Worm (Caenorhabditis elegans) whole organism, mixed stage, embryonic: Measurements from ENCODE around the gene puf-9.

Source experiments
- M03D4.4 ChIP-seq: sonication (generic microtip); optimal IDR thresholded peaks from 2 replicates; lab custom pipeline; 2017; ENCODE audit warnings: mild to moderate bottlenecking, missing genetic modification characterization, missing compliant biosample characterization
- bed-3 ChIP-seq: fragments of 200-800 bp; sonication (Bioruptor generic); optimal IDR thresholded peaks from 3 replicates; lab custom pipeline; 2018; ENCODE audit warnings: mild to moderate bottlenecking, missing genetic modification characterization, moderate library complexity, missing compliant biosample characterization
- blmp-1 ChIP-seq: fragments of 150-350 bp; optimal IDR thresholded peaks from 2 replicates; lab custom pipeline; 2014; ENCODE audit warnings: missing biosample characterization, missing genetic modification characterization
- ceh-39 ChIP-seq: fragments of 150-350 bp; optimal IDR thresholded peaks from 2 replicates; lab custom pipeline; 2014; ENCODE audit warnings: missing biosample characterization, missing genetic modification characterization
- ceh-43 ChIP-seq: fragments of 200-800 bp; sonication (Bioruptor generic); optimal IDR thresholded peaks from 2 replicates; lab custom pipeline; 2018; ENCODE audit warnings: mild to moderate bottlenecking, missing genetic modification characterization, moderate library complexity, missing compliant biosample characterization
- ceh-83 ChIP-seq: fragments of 200-800 bp; sonication (Bioruptor generic); optimal IDR thresholded peaks from 2 replicates; lab custom pipeline; 2018; ENCODE audit warnings: mild to moderate bottlenecking, missing genetic modification characterization, missing compliant biosample characterization
- ces-1 ChIP-seq: fragments of 150-350 bp; optimal IDR thresholded peaks from 2 replicates; lab custom pipeline; 2014; ENCODE audit warnings: missing biosample characterization, missing genetic modification reagents, missing genetic modification characterization
- cnd-1 ChIP-seq: fragments of 200-800 bp; sonication (Bioruptor generic); optimal IDR thresholded peaks from 2 replicates; lab custom pipeline; 2018; ENCODE audit warnings: mild to moderate bottlenecking, missing genetic modification characterization, missing compliant biosample characterization
- drap-1 ChIP-seq: fragments of 200-800 bp; sonication (Bioruptor generic); optimal IDR thresholded peaks from 3 replicates; lab custom pipeline; 2018; ENCODE audit warnings: mild to moderate bottlenecking, missing genetic modification characterization, missing compliant biosample characterization
- elt-1 ChIP-seq: sonication (generic microtip); optimal IDR thresholded peaks from 2 replicates; lab custom pipeline; 2017; ENCODE audit warnings: missing genetic modification characterization, mild to moderate bottlenecking, missing compliant biosample characterization, antibody characterized with exemption, moderate library complexity, borderline replicate concordance; ENCODE audit not compliant: insufficient read depth
- elt-3 ChIP-seq: fragments of 150-350 bp; optimal IDR thresholded peaks from 2 replicates; lab custom pipeline; 2014; ENCODE audit warnings: missing biosample characterization, missing genetic modification characterization
- flh-1 ChIP-seq: fragments of 200-800 bp; sonication (Bioruptor generic); optimal IDR thresholded peaks from 2 replicates; lab custom pipeline; 2018; ENCODE audit warnings: mild to moderate bottlenecking, missing genetic modification characterization, moderate library complexity, missing compliant biosample characterization
- ham-2 ChIP-seq: fragments of 200-800 bp; sonication (Bioruptor generic); optimal IDR thresholded peaks from 2 replicates; lab custom pipeline; 2018; ENCODE audit warnings: mild to moderate bottlenecking, missing genetic modification characterization, missing compliant biosample characterization
- hlh-1 ChIP-seq: fragments of 150-350 bp; optimal IDR thresholded peaks from 2 replicates; lab custom pipeline; 2014; ENCODE audit warnings: missing biosample characterization, missing genetic modification reagents, missing genetic modification characterization
- lin-13 ChIP-seq: fragments of 150-350 bp; optimal IDR thresholded peaks from 2 replicates; lab custom pipeline; 2014; ENCODE audit warnings: missing biosample characterization, missing genetic modification characterization
- lin-32 ChIP-seq: fragments of 200-800 bp; sonication (Bioruptor generic); optimal IDR thresholded peaks from 2 replicates; lab custom pipeline; 2018; ENCODE audit warnings: mild to moderate bottlenecking, missing genetic modification characterization, missing compliant biosample characterization
- lsy-2 ChIP-seq: fragments of 150-350 bp; optimal IDR thresholded peaks from 2 replicates; lab custom pipeline; 2014; ENCODE audit warnings: missing biosample characterization, missing genetic modification characterization
- mab-5 ChIP-seq: fragments of 150-350 bp; optimal IDR thresholded peaks from 2 replicates; lab custom pipeline; 2014; ENCODE audit warnings: missing biosample characterization, missing genetic modification characterization
- mep-1 ChIP-seq: fragments of 150-350 bp; optimal IDR thresholded peaks from 2 replicates; lab custom pipeline; 2017; ENCODE audit warnings: missing biosample characterization, missing genetic modification reagents, missing genetic modification characterization, inconsistent platforms
- mls-2 ChIP-seq: sonication (generic microtip); optimal IDR thresholded peaks from 2 replicates; lab custom pipeline; 2016; ENCODE audit warnings: mild to moderate bottlenecking, missing genetic modification characterization, moderate library complexity, missing compliant biosample characterization
- nhr-12 ChIP-seq: fragments of 150-350 bp; optimal IDR thresholded peaks from 2 replicates; lab custom pipeline; 2014; ENCODE audit warnings: missing biosample characterization, missing genetic modification characterization
- nhr-2 ChIP-seq: fragments of 150-350 bp; optimal IDR thresholded peaks from 2 replicates; lab custom pipeline; 2014; ENCODE audit warnings: missing biosample characterization, missing genetic modification characterization
- nhr-237 ChIP-seq: fragments of 150-350 bp; optimal IDR thresholded peaks from 2 replicates; lab custom pipeline; 2014; ENCODE audit warnings: missing biosample characterization, missing genetic modification characterization
- nhr-28 ChIP-seq: fragments of 150-350 bp; optimal IDR thresholded peaks from 2 replicates; lab custom pipeline; 2014; ENCODE audit warnings: missing biosample characterization, missing genetic modification characterization
- nhr-76 ChIP-seq: sonication (generic microtip); optimal IDR thresholded peaks from 2 replicates; lab custom pipeline; 2017; ENCODE audit warnings: missing biosample characterization, missing genetic modification characterization
- pha-4 ChIP-seq: fragments of 150-350 bp; optimal IDR thresholded peaks from 2 replicates; lab custom pipeline; 2018; ENCODE audit warnings: missing biosample characterization, missing genetic modification reagents, missing genetic modification characterization
- sem-2 ChIP-seq: fragments of 200-800 bp; sonication (Bioruptor generic); optimal IDR thresholded peaks from 2 replicates; lab custom pipeline; 2018; ENCODE audit warnings: mild to moderate bottlenecking, missing genetic modification characterization, missing compliant biosample characterization
- snpc-4 ChIP-seq: fragments of 150-350 bp; optimal IDR thresholded peaks from 2 replicates; lab custom pipeline; 2014; ENCODE audit warnings: missing biosample characterization, missing genetic modification characterization
- sptf-1 ChIP-seq: sonication (generic microtip); optimal IDR thresholded peaks from 2 replicates; lab custom pipeline; 2017; ENCODE audit warnings: mild to moderate bottlenecking, missing genetic modification characterization, moderate library complexity, missing compliant biosample characterization
- tbx-8 ChIP-seq: fragments of 200-800 bp; sonication (Bioruptor generic); optimal IDR thresholded peaks from 2 replicates; lab custom pipeline; 2018; ENCODE audit warnings: mild to moderate bottlenecking, missing genetic modification characterization, moderate library complexity, missing compliant biosample characterization
- unc-120 ChIP-seq: sonication (generic microtip); optimal IDR thresholded peaks from 2 replicates; lab custom pipeline; 2017; ENCODE audit warnings: missing genetic modification characterization, missing compliant biosample characterization; ENCODE audit not compliant: poor library complexity, severe bottlenecking
- unc-39 ChIP-seq: fragments of 150-350 bp; optimal IDR thresholded peaks from 2 replicates; lab custom pipeline; 2014; ENCODE audit warnings: missing biosample characterization, missing genetic modification characterization
- unc-62 ChIP-seq: fragments of 150-350 bp; optimal IDR thresholded peaks from 2 replicates; lab custom pipeline; 2014; ENCODE audit warnings: missing biosample characterization, missing genetic modification reagents, missing genetic modification characterization
- zip-8 ChIP-seq: fragments of 150-350 bp; optimal IDR thresholded peaks from 2 replicates; lab custom pipeline; 2014; ENCODE audit warnings: missing biosample characterization, missing genetic modification characterization
- ztf-11 ChIP-seq: fragments of 150-350 bp; optimal IDR thresholded peaks from 2 replicates; lab custom pipeline; 2014; ENCODE audit warnings: missing biosample characterization, missing genetic modification characterization

Gene puf-9

ce11 chrX:5813030-5813429 lies 28.4 kb upstream of the puf-9 start:
- no peak for TF ChIP-seq unc-62 (GFP tag; lab: Kevin White, UChicago)
- TF ChIP-seq ces-1 (GFP tag; lab: Kevin White, UChicago): no peak
- TF ChIP-seq nhr-12: no peak
- no peak for TF ChIP-seq mls-2 (tag; lab: Kevin White, UChicago)
- TF ChIP-seq drap-1 (GFP tag; lab: Kevin White, UChicago): no peak
- no peak for TF ChIP-seq flh-1
- no peak for TF ChIP-seq M03D4.4 (tag; lab: Kevin White, UChicago)
- TF ChIP-seq lin-32 (GFP tag; lab: Kevin White, UChicago): no peak
- TF ChIP-seq cnd-1 (tag; lab: Kevin White, UChicago): no peak
- TF ChIP-seq nhr-76: no peak
- no peak for TF ChIP-seq mep-1 (tag; lab: Kevin White, UChicago)
- TF ChIP-seq, all 35 proteins: peak for 0

DNA sequence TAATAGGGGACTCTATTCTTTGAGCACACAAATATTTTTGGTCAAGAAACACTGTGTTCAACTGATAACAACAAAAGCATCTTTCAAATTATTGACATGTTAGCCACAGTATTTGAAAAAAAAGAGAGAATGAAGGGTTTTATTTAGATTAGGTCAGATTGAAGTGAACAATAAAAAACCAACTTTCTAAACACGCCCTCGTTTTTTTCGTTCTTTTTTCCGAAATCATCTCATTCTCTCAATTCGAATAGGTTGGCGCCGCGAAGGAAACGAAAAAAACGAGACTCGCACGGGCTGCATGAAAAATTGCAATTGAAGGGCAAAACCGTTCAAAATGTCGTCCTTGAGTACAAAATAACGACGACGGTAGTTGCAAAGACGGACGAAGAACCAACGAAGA lies 27.1 kb upstream of the puf-9 start:
- no peak for TF ChIP-seq lin-13 (tag; lab: Kevin White, UChicago)
- TF ChIP-seq ceh-39: no peak
- no peak for TF ChIP-seq nhr-12
- no peak for TF ChIP-seq snpc-4 (tag; lab: Kevin White, UChicago)
- TF ChIP-seq lin-32 (GFP tag; lab: Kevin White, UChicago): no peak
- TF ChIP-seq unc-39 (tag; lab: Kevin White, UChicago): no peak
- TF ChIP-seq tbx-8 (GFP tag; lab: Kevin White, UChicago): no peak
- no peak for TF ChIP-seq ceh-43 (GFP tag; lab: Kevin White, UChicago)
- no peak for TF ChIP-seq drap-1 (GFP tag; lab: Kevin White, UChicago)

ce11 chrX:5815343-5815742 lies 26.0 kb upstream of the puf-9 start:
- TF ChIP-seq bed-3 (no peak), hlh-1 (tag; lab: Kevin White, UChicago) (peak; percentile 49)
- TF ChIP-seq, all 35 proteins: peak for 1

DNA sequence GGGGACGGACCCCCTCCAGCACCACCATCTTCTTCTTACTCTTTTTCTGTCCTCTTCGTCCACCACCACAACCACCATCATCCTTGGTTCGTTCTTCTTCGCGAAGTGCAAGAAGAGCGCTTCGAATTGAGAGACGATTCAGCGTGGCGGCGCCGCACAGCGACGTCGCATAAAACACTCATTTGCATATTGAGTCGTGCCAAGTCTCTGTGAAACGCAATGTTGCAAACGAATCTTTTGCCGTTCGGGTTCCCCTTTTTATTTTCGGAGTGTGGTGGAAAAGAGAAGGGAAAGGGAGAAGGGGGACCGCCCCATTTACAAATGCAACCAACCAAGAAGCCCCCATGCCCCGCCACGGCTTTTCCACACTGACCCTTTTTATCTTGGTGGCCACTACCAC lies 25.0 kb upstream of the puf-9 start:
- TF ChIP-seq drap-1 (GFP tag; lab: Kevin White, UChicago) (peak; percentile 54), lsy-2 (tag; lab: Kevin White, UChicago) (no peak), elt-1 (no peak), tbx-8 (GFP tag; lab: Kevin White, UChicago) (no peak), cnd-1 (tag; lab: Kevin White, UChicago) (peak; percentile 11), ces-1 (GFP tag; lab: Kevin White, UChicago) (peak; percentile 24), ham-2 (GFP tag; lab: Kevin White, UChicago) (peak; percentile 13), unc-120 (tag; lab: Kevin White, UChicago) (peak; percentile 50), nhr-12 (no peak), hlh-1 (tag; lab: Kevin White, UChicago) (no peak), nhr-2 (no peak), snpc-4 (tag; lab: Kevin White, UChicago) (no peak), M03D4.4 (tag; lab: Kevin White, UChicago) (peak; percentile 50), unc-39 (tag; lab: Kevin White, UChicago) (no peak), mls-2 (tag; lab: Kevin White, UChicago) (peak; percentile 73), nhr-237 (tag; lab: Kevin White, UChicago) (no peak), mab-5 (tag; lab: Kevin White, UChicago) (no peak), unc-62 (GFP tag; lab: Kevin White, UChicago) (no peak), sem-2 (GFP tag; lab: Kevin White, UChicago) (no peak), ceh-43 (GFP tag; lab: Kevin White, UChicago) (no peak), ztf-11 (tag; lab: Kevin White, UChicago) (no peak), mep-1 (tag; lab: Kevin White, UChicago) (no peak), ceh-83 (no peak), nhr-28 (tag; lab: Kevin White, UChicago) (no peak), sptf-1 (tag; lab: Kevin White, UChicago) (peak; percentile 14)

DNA sequence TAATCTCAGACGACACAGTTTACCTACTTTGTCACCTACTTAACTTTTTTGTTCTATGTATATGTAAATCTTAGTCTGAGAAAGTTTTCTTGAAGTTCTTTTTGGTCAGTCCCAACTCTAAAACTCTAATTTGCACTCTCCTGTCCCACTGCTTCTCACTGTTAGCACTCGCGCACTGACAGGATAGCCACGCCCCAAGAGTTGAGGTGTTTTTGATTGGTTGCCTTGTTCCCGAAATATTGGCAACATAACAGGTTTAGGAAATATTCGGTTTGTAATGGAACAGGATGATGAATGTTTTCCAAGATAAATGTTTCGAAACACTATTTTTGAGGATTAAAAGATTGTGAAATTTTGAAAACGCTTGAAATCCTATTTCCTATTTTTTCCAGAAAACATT lies 24.3 kb upstream of the puf-9 start:
- TF ChIP-seq ztf-11 (tag; lab: Kevin White, UChicago): no peak
- no peak for TF ChIP-seq sem-2 (GFP tag; lab: Kevin White, UChicago)
- no peak for TF ChIP-seq elt-1
- no peak for TF ChIP-seq sptf-1 (tag; lab: Kevin White, UChicago)
- TF ChIP-seq cnd-1 (tag; lab: Kevin White, UChicago): no peak
- no peak for TF ChIP-seq elt-3 (tag; lab: Kevin White, UChicago)
- TF ChIP-seq bed-3: no peak
- TF ChIP-seq ceh-83: no peak
- no peak for TF ChIP-seq nhr-12
- TF ChIP-seq ceh-39: no peak
- no peak for TF ChIP-seq pha-4
- no peak for TF ChIP-seq hlh-1 (tag; lab: Kevin White, UChicago)
- no peak for TF ChIP-seq mab-5 (tag; lab: Kevin White, UChicago)
- TF ChIP-seq lin-13 (tag; lab: Kevin White, UChicago): no peak
- no peak for TF ChIP-seq blmp-1
- TF ChIP-seq ces-1 (GFP tag; lab: Kevin White, UChicago): no peak
- no peak for TF ChIP-seq lin-32 (GFP tag; lab: Kevin White, UChicago)
- no peak for TF ChIP-seq zip-8 (tag; lab: Kevin White, UChicago)
- TF ChIP-seq unc-120 (tag; lab: Kevin White, UChicago): no peak
- TF ChIP-seq, all 35 proteins: peak for 0
